Worm (Caenorhabditis elegans): Measurements from ENCODE around the gene srx-46.
A peak's percentile ranks its signal among the peaks of the same experiment; 100 is the strongest.

Gene srx-46

ce11 chrV:9381846-9382363 is 28.9 kb downstream of the srx-46 start, which contains the start of gene E02C12.12:
Gene E02C12.12, minus strand, starts transcription at chrV:9382313.
- TF ChIP-seq ztf-11 (tag; optimal IDR thresholded peaks at IDR 0.05): no peak
- no peak for TF ChIP-seq ets-5 (GFP tag; IDR thresholded peaks at IDR 0.05)
- TF ChIP-seq blmp-1 (tag; optimal IDR thresholded peaks at IDR 0.05): peak; percentile 20
- no peak for TF ChIP-seq mep-1 (tag; optimal IDR thresholded peaks at IDR 0.05)
- TF ChIP-seq nhr-85 (tag): peak; percentile 51
- no peak for TF ChIP-seq rnt-1 (tag; optimal IDR thresholded peaks at IDR 0.05)
- no peak for TF ChIP-seq nhr-12 (tag; optimal IDR thresholded peaks at IDR 0.05)
- TF ChIP-seq alr-1 (tag; optimal IDR thresholded peaks at IDR 0.05; ENCODE audit: borderline replicate concordance): no peak
- TF ChIP-seq ces-1 (GFP tag; optimal IDR thresholded peaks at IDR 0.05): no peak

DNA sequence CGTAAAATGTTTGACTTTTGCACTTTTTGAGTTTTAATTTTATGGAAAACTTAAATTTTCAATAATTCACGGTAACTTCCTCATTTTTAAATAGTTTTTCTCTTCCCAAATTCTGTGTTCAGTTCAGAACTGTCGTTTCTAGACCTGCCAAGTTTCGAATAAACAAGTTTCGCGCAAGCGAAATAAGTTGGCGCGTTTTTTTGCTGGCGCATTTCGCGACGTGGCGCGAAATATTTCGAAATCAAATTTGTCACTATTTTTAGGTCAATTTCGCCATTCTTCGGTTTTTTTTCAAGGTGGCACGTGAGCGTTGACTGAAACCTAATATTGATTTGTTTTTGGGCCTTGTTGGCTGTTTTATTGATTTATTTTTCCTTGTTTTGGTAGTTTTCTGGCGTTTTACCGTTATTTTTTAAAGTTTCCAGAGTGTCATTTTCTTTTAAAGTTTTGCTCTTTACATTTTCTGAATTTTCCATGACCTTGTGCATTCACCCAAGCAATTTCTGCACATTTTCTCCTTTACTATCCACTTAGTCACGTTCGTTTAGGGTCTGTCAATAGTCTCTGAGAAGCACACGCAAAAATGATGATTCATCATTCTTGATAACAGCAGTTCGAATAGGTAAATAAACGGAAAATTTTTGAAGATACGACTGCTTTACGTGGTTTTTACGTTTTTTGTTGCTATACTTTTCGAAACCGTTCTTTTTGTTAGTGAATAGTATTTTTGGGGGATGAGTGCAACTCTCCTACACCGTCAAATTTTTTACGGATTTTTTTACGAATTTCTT is 29.7 kb downstream of the srx-46 start:
- TF ChIP-seq lin-35 (GFP tag; optimal IDR thresholded peaks at IDR 0.05) (peak in 1 of 2 experiments; percentile 7), xbp-1 (tag; optimal IDR thresholded peaks at IDR 0.05) (no peak), sptf-1 (tag; optimal IDR thresholded peaks at IDR 0.05) (no peak), aly-2 (tag; optimal IDR thresholded peaks at IDR 0.05) (no peak), fkh-10 (GFP tag; optimal IDR thresholded peaks at IDR 0.05) (no peak), pax-3 (tag; optimal IDR thresholded peaks at IDR 0.05) (no peak), C04F5.9 (tag; optimal IDR thresholded peaks at IDR 0.05) (no peak), C16A3.4 (tag; optimal IDR thresholded peaks at IDR 0.05) (no peak), efl-1 (optimal IDR thresholded peaks at IDR 0.05) (peak in 1 of 2 experiments; percentile 19), efl-1 (GFP tag; optimal IDR thresholded peaks at IDR 0.05 in 1 of 2) (peak in 1 of 2 experiments; percentile 67), mab-9 (GFP tag; IDR thresholded peaks at IDR 0.05) (no peak), alr-1 (tag; optimal IDR thresholded peaks at IDR 0.05; ENCODE audit: borderline replicate concordance) (no peak), nhr-77 (tag; optimal IDR thresholded peaks at IDR 0.05) (no peak), rnt-1 (tag; optimal IDR thresholded peaks at IDR 0.05) (no peak), unc-130 (tag; optimal IDR thresholded peaks at IDR 0.05) (no peak), fkh-8 (tag; optimal IDR thresholded peaks at IDR 0.05) (no peak), zag-1 (tag; optimal IDR thresholded peaks at IDR 0.05) (no peak), dpl-1 (GFP tag; optimal IDR thresholded peaks at IDR 0.05) (peak in 2 of 3 experiments; percentile 4 to 15), pqm-1 (tag; optimal IDR thresholded peaks at IDR 0.05) (no peak), hpl-2 (GFP tag; optimal IDR thresholded peaks at IDR 0.05) (no peak)

- TF ChIP-seq egl-27 (tag; optimal IDR thresholded peaks at IDR 0.05): no peak
- no peak for TF ChIP-seq ces-1 (GFP tag; optimal IDR thresholded peaks at IDR 0.05)
- no peak for TF ChIP-seq snpc-4 (tag; optimal IDR thresholded peaks at IDR 0.05)
- TF ChIP-seq unc-98 (GFP tag; IDR thresholded peaks at IDR 0.05): no peak
- no peak for TF ChIP-seq jun-1 (tag; optimal IDR thresholded peaks at IDR 0.05)
- TF ChIP-seq blmp-1 (tag; optimal IDR thresholded peaks at IDR 0.05): no peak
- no peak for TF ChIP-seq lin-14 (GFP tag; optimal IDR thresholded peaks at IDR 0.05)
- TF ChIP-seq nhr-20 (tag; optimal IDR thresholded peaks at IDR 0.05): no peak
These were observed 31.3 kb downstream of the srx-46 start for ce11 chrV:9384359-9384758.

DNA sequence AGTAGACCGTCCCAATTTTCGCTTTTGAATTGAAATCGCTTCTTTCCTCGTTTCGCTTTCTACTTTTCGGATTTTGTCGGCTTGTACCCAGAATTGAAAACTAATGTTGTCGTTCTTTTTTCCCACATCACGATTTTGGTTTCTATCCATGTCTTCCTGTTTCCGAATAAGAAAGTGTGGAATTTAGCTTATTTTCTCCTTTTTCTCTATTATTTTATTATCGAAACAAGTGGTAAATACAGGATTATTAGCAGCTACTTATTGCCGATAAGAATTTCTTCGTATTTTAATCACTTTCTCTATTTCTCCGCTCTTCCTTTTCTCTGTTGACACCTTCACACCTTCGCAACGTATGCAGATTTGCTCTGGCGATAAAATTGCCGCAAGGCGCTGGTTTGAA is 31.9 kb downstream of the srx-46 start:
- TF ChIP-seq fkh-4 (tag; optimal IDR thresholded peaks at IDR 0.05; ENCODE audit: borderline replicate concordance) (no peak), unc-98 (GFP tag; IDR thresholded peaks at IDR 0.05) (no peak), nhr-76 (tag; optimal IDR thresholded peaks at IDR 0.05) (no peak), ets-5 (GFP tag; IDR thresholded peaks at IDR 0.05) (no peak), dpl-1 (GFP tag; optimal IDR thresholded peaks at IDR 0.05) (no peak), snu-23 (GFP tag; optimal IDR thresholded peaks at IDR 0.05) (no peak), jun-1 (tag; optimal IDR thresholded peaks at IDR 0.05) (no peak), irx-1 (tag; optimal IDR thresholded peaks at IDR 0.05) (no peak), efl-1 (optimal IDR thresholded peaks at IDR 0.05) (no peak), efl-1 (GFP tag; optimal IDR thresholded peaks at IDR 0.05 in 1 of 2) (peak in 1 of 2 experiments; percentile 62), ceh-82 (tag; optimal IDR thresholded peaks at IDR 0.05) (no peak), ceh-90 (tag; optimal IDR thresholded peaks at IDR 0.05) (no peak), sup-37 (GFP tag; optimal IDR thresholded peaks at IDR 0.05) (no peak), lin-35 (GFP tag; optimal IDR thresholded peaks at IDR 0.05) (no peak), mdl-1 (tag; optimal IDR thresholded peaks at IDR 0.05) (no peak), fkh-8 (tag; optimal IDR thresholded peaks at IDR 0.05) (no peak), lir-3 (tag; optimal IDR thresholded peaks at IDR 0.05; ENCODE audit: poor library complexity) (no peak), unc-62 (GFP tag; optimal IDR thresholded peaks at IDR 0.05) (no peak), blmp-1 (tag; optimal IDR thresholded peaks at IDR 0.05) (peak; percentile 25)
